Fruit fly (Drosophila melanogaster) whole organism, embryonic: ENCODE measurements around the gene CG31431.

Source experiments
- Antp ChIP-seq: fragments of 200-800 bp; sonication (Bioruptor generic); optimal IDR thresholded peaks from 3 replicates; lab custom pipeline; 2016; ENCODE audit warnings: missing biosample characterization, missing genetic modification characterization
- CG10267 ChIP-seq: fragments of 200-800 bp; sonication (Bioruptor generic); optimal IDR thresholded peaks from 2 replicates; lab custom pipeline; 2018; ENCODE audit warnings: missing biosample characterization, mild to moderate bottlenecking, missing genetic modification characterization, moderate library complexity
- CG10431 ChIP-seq: fragments of 200-800 bp; sonication (Bioruptor generic); optimal IDR thresholded peaks from 3 replicates; lab custom pipeline; 2018; ENCODE audit warnings: missing biosample characterization, mild to moderate bottlenecking, missing genetic modification characterization
- CG11696 ChIP-seq: fragments of 200-800 bp; sonication (Bioruptor generic); IDR thresholded peaks from 2 replicates; pipeline ENCODE4 v1.3.6; 2022; ENCODE audit warnings: missing biosample characterization, missing genetic modification characterization
- CG13123 ChIP-seq: fragments of 200-800 bp; sonication (Bioruptor generic); optimal IDR thresholded peaks from 2 replicates; lab custom pipeline; 2016; ENCODE audit warnings: missing biosample characterization, missing genetic modification characterization
- CG15269 ChIP-seq: fragments of 200-800 bp; sonication (Bioruptor generic); optimal IDR thresholded peaks from 2 replicates; lab custom pipeline; 2018; ENCODE audit warnings: missing biosample characterization, mild to moderate bottlenecking, missing genetic modification characterization, moderate library complexity
- CG1603 ChIP-seq: fragments of 200-800 bp; sonication (Bioruptor generic); optimal IDR thresholded peaks from 2 replicates; lab custom pipeline; 2019; ENCODE audit warnings: missing biosample characterization, mild to moderate bottlenecking, missing genetic modification characterization, moderate library complexity
- CG17328 ChIP-seq: fragments of 200-800 bp; sonication (Bioruptor generic); IDR thresholded peaks from 2 replicates; pipeline ENCODE4 v1.3.6; 2022; ENCODE audit warnings: missing biosample characterization, missing genetic modification characterization
- CG18619 ChIP-seq: fragments of 200-800 bp; sonication (Bioruptor generic); optimal IDR thresholded peaks from 3 replicates; lab custom pipeline; 2017; ENCODE audit warnings: missing biosample characterization, mild to moderate bottlenecking, missing genetic modification characterization
- CG2875 ChIP-seq: fragments of 200-800 bp; sonication (Bioruptor generic); optimal IDR thresholded peaks from 2 replicates; lab custom pipeline; 2017; ENCODE audit warnings: missing biosample characterization, mild to moderate bottlenecking, missing genetic modification characterization, missing genetic modification reagents
- CG32767 ChIP-seq: fragments of 200-800 bp; sonication (Bioruptor generic); IDR thresholded peaks from 2 replicates; pipeline ENCODE4 v1.3.6; 2022; ENCODE audit warnings: missing biosample characterization, missing genetic modification characterization
- CG4282 ChIP-seq: fragments of 200-800 bp; sonication (Bioruptor generic); optimal IDR thresholded peaks from 2 replicates; lab custom pipeline; 2016; ENCODE audit warnings: missing biosample characterization, missing genetic modification characterization
- CG8388 ChIP-seq: fragments of 200-800 bp; sonication (Bioruptor generic); optimal IDR thresholded peaks from 2 replicates; lab custom pipeline; 2019; ENCODE audit warnings: missing biosample characterization, mild to moderate bottlenecking, missing genetic modification characterization, moderate library complexity
- CG9437 ChIP-seq: fragments of 200-800 bp; sonication (Bioruptor generic); optimal IDR thresholded peaks from 2 replicates; lab custom pipeline; 2018; ENCODE audit warnings: missing biosample characterization, mild to moderate bottlenecking, missing genetic modification characterization
- Dip2 ChIP-seq: fragments of 200-800 bp; sonication (Bioruptor generic); IDR thresholded peaks from 2 replicates; pipeline ENCODE4 v1.3.6; 2022; ENCODE audit warnings: missing biosample characterization, missing genetic modification characterization
- E2f1 ChIP-seq: fragments of 200-800 bp; sonication (Bioruptor generic); IDR thresholded peaks from 2 replicates; pipeline ENCODE4 v1.3.6; 2022; ENCODE audit warnings: missing biosample characterization, missing genetic modification characterization
- Eip74EF ChIP-seq, 2 experiments: fragments of 200-800 bp in 1 of 2; fragments of >200 bp in 1 of 2; sonication (Bioruptor generic) in 1 of 2; optimal IDR thresholded peaks; 2 replicates each; lab custom pipeline; 2017 to 2019; ENCODE audit warnings: missing biosample characterization in 2 of 2, missing genetic modification characterization in 2 of 2, mild to moderate bottlenecking in 1 of 2, moderate library complexity in 1 of 2
- Ets65A ChIP-seq: fragments of 200-800 bp; sonication (Bioruptor generic); peaks from one replicate; lab custom pipeline; 2016; ENCODE audit warnings: missing biosample characterization, missing genetic modification characterization
- Ets97D ChIP-seq: fragments of 200-800 bp; sonication (Bioruptor generic); optimal IDR thresholded peaks from 3 replicates; lab custom pipeline; 2016; ENCODE audit warnings: missing biosample characterization, missing genetic modification characterization
- Gug ChIP-seq: fragments of 200-800 bp; sonication (Bioruptor generic); IDR thresholded peaks from 4 replicates; pipeline ENCODE4 v1.3.6; 2022; ENCODE audit warnings: missing biosample characterization, missing genetic modification characterization
- HLH54F ChIP-seq: fragments of 200-800 bp; sonication (Bioruptor generic); optimal IDR thresholded peaks from 3 replicates; lab custom pipeline; 2016; ENCODE audit warnings: missing biosample characterization, missing genetic modification characterization
- MTF-1 ChIP-seq: fragments of 200-800 bp; sonication (Bioruptor generic); optimal IDR thresholded peaks from 2 replicates; lab custom pipeline; 2018; ENCODE audit warnings: missing biosample characterization, mild to moderate bottlenecking, missing genetic modification characterization, borderline replicate concordance
- Meics ChIP-seq: fragments of 200-800 bp; sonication (Bioruptor generic); optimal IDR thresholded peaks from 2 replicates; lab custom pipeline; 2017; ENCODE audit warnings: missing biosample characterization, mild to moderate bottlenecking, missing genetic modification characterization
- Nf-YC ChIP-seq: fragments of 200-800 bp; optimal IDR thresholded peaks from 3 replicates; lab custom pipeline; 2019; ENCODE audit warnings: missing biosample characterization, mild to moderate bottlenecking, missing genetic modification characterization, moderate library complexity
- Pdp1 ChIP-seq, 2 experiments: fragments of 200-800 bp; sonication (Bioruptor generic); optimal IDR thresholded peaks; 3 replicates each; lab custom pipeline; 2016; ENCODE audit warnings: missing biosample characterization in 2 of 2, missing genetic modification characterization in 2 of 2, mild to moderate bottlenecking in 1 of 2, moderate library complexity in 1 of 2
- Ravus ChIP-seq: fragments of 200-800 bp; sonication (Bioruptor generic); IDR thresholded peaks from 2 replicates; pipeline ENCODE4 v1.3.6; 2022; ENCODE audit warnings: missing biosample characterization, missing genetic modification characterization
- Taf1 ChIP-seq: fragments of 200-800 bp; sonication (Bioruptor generic); IDR thresholded peaks from 2 replicates; pipeline ENCODE4 v1.3.6; 2022; ENCODE audit warnings: missing biosample characterization, missing genetic modification characterization
- Tbp ChIP-seq: fragments of >200 bp; optimal IDR thresholded peaks from 2 replicates; lab custom pipeline; 2018; ENCODE audit warnings: missing biosample characterization, missing genetic modification characterization
- Usf ChIP-seq: fragments of 200-800 bp; sonication (Bioruptor generic); optimal IDR thresholded peaks from 2 replicates; lab custom pipeline; 2017; ENCODE audit warnings: missing genotype, missing biosample characterization, missing genetic modification characterization
- ap ChIP-seq: fragments of 200-800 bp; sonication (Bioruptor generic); IDR thresholded peaks from 2 replicates; pipeline ENCODE4 v1.3.6; 2022; ENCODE audit warnings: missing biosample characterization, missing genetic modification characterization
- bab2 ChIP-seq: fragments of 200-800 bp; sonication (Bioruptor generic); optimal IDR thresholded peaks from 2 replicates; lab custom pipeline; 2016; ENCODE audit warnings: missing biosample characterization, missing genetic modification characterization
- crc ChIP-seq: fragments of 200-800 bp; sonication (Bioruptor generic); optimal IDR thresholded peaks from 2 replicates; lab custom pipeline; 2016; ENCODE audit warnings: missing biosample characterization, missing genetic modification characterization
- gce ChIP-seq: fragments of 200-800 bp; sonication (Bioruptor generic); IDR thresholded peaks from 3 replicates; pipeline ENCODE4 v1.3.6; 2022; ENCODE audit warnings: missing biosample characterization, missing genetic modification characterization
- gcm ChIP-seq: fragments of 200-800 bp; sonication (Bioruptor generic); optimal IDR thresholded peaks from 2 replicates; lab custom pipeline; 2019; ENCODE audit warnings: missing biosample characterization, mild to moderate bottlenecking, missing genetic modification characterization, moderate library complexity
- gsb ChIP-seq: fragments of 200-800 bp; sonication (Bioruptor generic); IDR thresholded peaks from 2 replicates; pipeline ENCODE4 v1.3.6; 2022; ENCODE audit warnings: missing biosample characterization, missing genetic modification characterization
- gt ChIP-seq: fragments of 200-800 bp; sonication (Bioruptor generic); IDR thresholded peaks from 2 replicates; pipeline ENCODE4 v1.3.6; 2022; ENCODE audit warnings: missing biosample characterization, missing genetic modification characterization
- her ChIP-seq: fragments of 200-800 bp; sonication (Bioruptor generic); optimal IDR thresholded peaks from 2 replicates; lab custom pipeline; 2016; ENCODE audit warnings: missing biosample characterization, missing genetic modification characterization
- insv ChIP-seq, 2 experiments: fragments of 200-800 bp; sonication (Bioruptor generic); optimal IDR thresholded peaks; 3 replicates each; lab custom pipeline; 2016 to 2018; ENCODE audit warnings: missing biosample characterization in 2 of 2, missing genetic modification characterization in 2 of 2
- lbe ChIP-seq: fragments of 200-800 bp; sonication (Bioruptor generic); optimal IDR thresholded peaks from 2 replicates; lab custom pipeline; 2016; ENCODE audit warnings: missing biosample characterization, mild to moderate bottlenecking, missing genetic modification characterization
- lov ChIP-seq, 2 experiments: fragments of 200-800 bp in 1 of 2; fragments of >200 bp in 1 of 2; sonication (Bioruptor generic) in 1 of 2; IDR thresholded peaks in 1 of 2; optimal IDR thresholded peaks in 1 of 2; 2 replicates in 1 of 2; 3 replicates in 1 of 2; pipeline versions ENCODE4 v1.3.6 to Lab custom; 2017 to 2022; ENCODE audit warnings: missing biosample characterization in 1 of 2, missing genetic modification characterization in 1 of 2
- nmo ChIP-seq: fragments of 200-800 bp; sonication (Bioruptor generic); optimal IDR thresholded peaks from 2 replicates; lab custom pipeline; 2018; ENCODE audit warnings: missing biosample characterization, mild to moderate bottlenecking, missing genetic modification characterization, moderate library complexity
- odd ChIP-seq: fragments of 200-800 bp; sonication (Bioruptor generic); optimal IDR thresholded peaks from 2 replicates; lab custom pipeline; 2017; ENCODE audit warnings: missing biosample characterization, mild to moderate bottlenecking, missing genetic modification characterization
- psq ChIP-seq: fragments of 200-800 bp; sonication (Bioruptor generic); optimal IDR thresholded peaks from 2 replicates; lab custom pipeline; 2017; ENCODE audit warnings: missing biosample characterization, missing genetic modification characterization
- run ChIP-seq: fragments of 200-800 bp; sonication (Bioruptor generic); optimal IDR thresholded peaks from 3 replicates; lab custom pipeline; 2018; ENCODE audit warnings: missing biosample characterization, mild to moderate bottlenecking, missing genetic modification characterization
- sisA ChIP-seq: fragments of 200-800 bp; sonication (Bioruptor generic); IDR thresholded peaks from 2 replicates; pipeline ENCODE4 v1.3.6; 2022; ENCODE audit warnings: missing biosample characterization, missing genetic modification characterization
- sr ChIP-seq: fragments of 200-800 bp; sonication (Bioruptor generic); IDR thresholded peaks from 3 replicates; pipeline ENCODE4 v1.3.6; 2022; ENCODE audit warnings: missing biosample characterization, missing genetic modification characterization
- tx ChIP-seq: fragments of 200-800 bp; sonication (Bioruptor generic); optimal IDR thresholded peaks from 2 replicates; lab custom pipeline; 2016; ENCODE audit warnings: missing biosample characterization, missing genetic modification characterization
- usp ChIP-seq: fragments of >200 bp; optimal IDR thresholded peaks from 2 replicates; lab custom pipeline; 2017; ENCODE audit warnings: missing biosample characterization, missing genetic modification characterization
- zf30C ChIP-seq: fragments of 200-800 bp; sonication (Bioruptor generic); optimal IDR thresholded peaks from 3 replicates; lab custom pipeline; 2018; ENCODE audit warnings: missing biosample characterization, mild to moderate bottlenecking, missing genetic modification characterization

Gene CG31431

DNA sequence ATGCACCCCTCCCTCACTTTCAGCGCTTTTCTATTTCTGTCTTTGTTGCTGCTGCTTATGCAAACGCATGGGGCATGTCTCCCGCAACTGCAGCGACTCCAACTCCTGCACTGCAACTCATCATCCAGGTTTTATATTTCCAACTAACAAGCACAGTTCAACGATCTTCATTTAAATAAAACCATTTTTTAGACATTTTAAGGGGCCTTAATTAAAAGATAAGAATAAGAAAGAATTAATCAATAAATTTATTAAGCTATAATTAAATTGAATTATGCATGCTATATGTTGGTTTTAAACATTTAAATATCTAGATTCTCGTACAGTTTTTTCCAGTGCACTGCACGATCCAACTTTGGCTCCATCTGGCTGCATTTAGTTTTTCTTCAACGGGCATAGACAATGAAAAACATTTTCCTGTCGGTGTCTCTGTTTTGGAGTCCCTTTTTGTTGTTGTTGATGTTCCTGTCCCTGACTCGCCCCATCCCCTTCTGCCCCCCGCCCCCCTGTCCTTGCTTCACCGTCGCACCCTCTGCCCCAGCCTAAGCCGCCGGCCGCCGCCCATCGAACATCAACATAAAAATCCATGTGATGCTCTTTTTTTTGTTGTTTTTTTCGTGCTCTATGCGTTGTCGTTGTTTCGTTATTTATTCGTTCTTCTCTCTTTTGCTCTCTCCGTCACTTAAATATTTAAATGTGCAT is 41.5 kb upstream of the CG31431 start (continued):
- TF ChIP-seq lov (optimal IDR thresholded peaks at IDR 0.05; lab: Kevin White, UChicago) (no peak), lov (GFP tag; IDR thresholded peaks at IDR 0.05; lab: Robert Waterston, UW) (0 out of 3 replicates have a peak, but pooled peaks have one; percentile 37), Antp (GFP tag; lab: Kevin White, UChicago) (no peak), sisA (GFP tag; lab: Robert Waterston, UW) (peak; percentile 61), Ets65A (no peak), gcm (GFP tag; lab: Kevin White, UChicago) (peak; percentile 87), Eip74EF (GFP tag; optimal IDR thresholded peaks at IDR 0.05; lab: Kevin White, UChicago) (peak in 1 of 2 experiments; percentile 57), Dip2 (no peak), MTF-1 (GFP tag; lab: Kevin White, UChicago) (no peak), gt (GFP tag; lab: Robert Waterston, UW) (peak; percentile 44; the same call in 1 of the 2 replicates), CG1603 (tag; lab: Kevin White, UChicago) (peak; percentile 56), CG17328 (GFP tag; lab: Robert Waterston, UW) (peak; percentile 82), gce (GFP tag; lab: Robert Waterston, UW) (peak; percentile 45; the same call in 1 of the 3 replicates), lbe (GFP tag; lab: Kevin White, UChicago) (no peak), Tbp (GFP tag; lab: Kevin White, UChicago) (no peak), Pdp1 (GFP tag; optimal IDR thresholded peaks at IDR 0.05; lab: Kevin White, UChicago) (peak in 1 of 2 experiments; percentile 22), CG32767 (0 out of 2 replicates have a peak, but pooled peaks have one; percentile 37), Usf (GFP tag; lab: Kevin White, UChicago) (peak; percentile 50), run (tag; lab: Kevin White, UChicago) (peak; percentile 13), bab2 (GFP tag; lab: Kevin White, UChicago) (no peak), ap (GFP tag; lab: Robert Waterston, UW) (peak; percentile 37), E2f1 (no peak; the same call in 1 of the 2 replicates), gsb (GFP tag; lab: Robert Waterston, UW) (no peak), Ets97D (GFP tag; lab: Kevin White, UChicago) (no peak), CG15269 (tag; lab: Kevin White, UChicago) (peak; percentile 5), CG18619 (GFP tag; lab: Kevin White, UChicago) (peak; percentile 54), CG9437 (GFP tag; lab: Kevin White, UChicago) (peak; percentile 49), sr (GFP tag; lab: Robert Waterston, UW) (no peak), zf30C (GFP tag; lab: Kevin White, UChicago) (peak; percentile 84), psq (GFP tag; lab: Kevin White, UChicago) (peak; percentile 31), insv (GFP tag; optimal IDR thresholded peaks at IDR 0.05; lab: Kevin White, UChicago) (no peak), CG2875 (GFP tag; lab: Kevin White, UChicago) (peak; percentile 83), crc (GFP tag; lab: Kevin White, UChicago) (no peak), CG13123 (GFP tag; lab: Kevin White, UChicago) (peak; percentile 32), CG11696 (GFP tag; lab: Robert Waterston, UW) (no peak), odd (no peak), Ravus (GFP tag; lab: Robert Waterston, UW) (no peak), Meics (GFP tag; lab: Kevin White, UChicago) (no peak), CG10431 (peak; percentile 72), HLH54F (GFP tag; lab: Kevin White, UChicago) (no peak), Nf-YC (no peak), her (GFP tag; lab: Kevin White, UChicago) (no peak), CG4282 (GFP tag; lab: Kevin White, UChicago) (no peak), usp (GFP tag; lab: Kevin White, UChicago) (no peak), Gug (GFP tag; lab: Robert Waterston, UW) (0 out of 4 replicates have a peak, but pooled peaks have one; percentile 15), CG8388 (GFP tag; lab: Kevin White, UChicago) (peak; percentile 91), nmo (GFP tag; lab: Kevin White, UChicago) (peak; percentile 91), tx (GFP tag; lab: Kevin White, UChicago) (no peak), Taf1 (GFP tag; lab: Robert Waterston, UW) (no peak), CG10267 (peak; percentile 87)
